Worm (Caenorhabditis elegans): ENCODE measurements around the gene F47B8.14.
A peak's percentile ranks its signal among the peaks of the same experiment; 100 is the strongest.

The F47B8.14 gene

ce11 chrV:14354258-14354877, 34.0 kb downstream of the F47B8.14 start, which contains the start of gene Y49A3A.3 (continued):
- TF ChIP-seq nhr-90 (tag; optimal IDR thresholded peaks at IDR 0.05; ENCODE audit: poor library complexity) (peak; percentile 67), nhr-85 (tag) (no peak), nhr-19 (GFP tag; conservative IDR thresholded peaks at IDR 0.05) (no peak), pax-3 (tag; optimal IDR thresholded peaks at IDR 0.05) (no peak), ceh-63 (GFP tag; optimal IDR thresholded peaks at IDR 0.05) (no peak), ztf-4 (tag; optimal IDR thresholded peaks at IDR 0.05) (peak; percentile 29), unc-30 (tag; optimal IDR thresholded peaks at IDR 0.05) (no peak), nhr-71 (tag; optimal IDR thresholded peaks at IDR 0.05) (peak; percentile 60), C04F5.9 (tag; optimal IDR thresholded peaks at IDR 0.05) (no peak), unc-130 (tag; optimal IDR thresholded peaks at IDR 0.05) (no peak), rnt-1 (tag; optimal IDR thresholded peaks at IDR 0.05) (peak; percentile 11), hlh-17 (GFP tag; optimal IDR thresholded peaks at IDR 0.05; ENCODE audit: borderline replicate concordance) (no peak), ceh-82 (tag; optimal IDR thresholded peaks at IDR 0.05) (no peak), mef-2 (tag; optimal IDR thresholded peaks at IDR 0.05) (no peak), zag-1 (tag; optimal IDR thresholded peaks at IDR 0.05) (no peak), unc-86 (tag; optimal IDR thresholded peaks at IDR 0.05) (no peak), jun-1 (tag; optimal IDR thresholded peaks at IDR 0.05) (no peak), mdl-1 (tag; optimal IDR thresholded peaks at IDR 0.05) (no peak), elt-3 (tag; optimal IDR thresholded peaks at IDR 0.05) (no peak), aha-1 (tag; optimal IDR thresholded peaks at IDR 0.05) (no peak), tbx-2 (tag; optimal IDR thresholded peaks at IDR 0.05) (no peak), aly-2 (tag; optimal IDR thresholded peaks at IDR 0.05) (peak; percentile 98), C34B4.2 (tag; optimal IDR thresholded peaks at IDR 0.05) (no peak), lin-14 (GFP tag; optimal IDR thresholded peaks at IDR 0.05) (no peak), nhr-77 (tag; optimal IDR thresholded peaks at IDR 0.05) (no peak), sox-4 (tag; optimal IDR thresholded peaks at IDR 0.05) (no peak), lir-3 (tag; optimal IDR thresholded peaks at IDR 0.05; ENCODE audit: poor library complexity) (no peak), dsc-1 (tag; optimal IDR thresholded peaks at IDR 0.05) (no peak), nhr-20 (tag; optimal IDR thresholded peaks at IDR 0.05) (peak; percentile 15), grh-1 (GFP tag; IDR thresholded peaks at IDR 0.05) (no peak), swsn-7 (tag; optimal IDR thresholded peaks at IDR 0.05) (no peak), snu-23 (GFP tag; optimal IDR thresholded peaks at IDR 0.05) (peak; percentile 10), unc-98 (GFP tag; IDR thresholded peaks at IDR 0.05) (no peak), lin-39 (tag; optimal IDR thresholded peaks at IDR 0.05) (no peak), lin-13 (GFP tag; optimal IDR thresholded peaks at IDR 0.05) (no peak), nhr-28 (tag; optimal IDR thresholded peaks at IDR 0.05) (no peak), hlh-4 (tag; optimal IDR thresholded peaks at IDR 0.05) (no peak), nhr-237 (tag; optimal IDR thresholded peaks at IDR 0.05) (no peak), sup-37 (GFP tag; optimal IDR thresholded peaks at IDR 0.05) (no peak), efl-1 (optimal IDR thresholded peaks at IDR 0.05) (peak; percentile 9 to 32), efl-1 (GFP tag; optimal IDR thresholded peaks at IDR 0.05 in 1 of 2) (peak in 1 of 2 experiments; percentile 95), fkh-10 (GFP tag; optimal IDR thresholded peaks at IDR 0.05) (no peak), ztf-11 (tag; optimal IDR thresholded peaks at IDR 0.05) (no peak), egl-27 (tag; optimal IDR thresholded peaks at IDR 0.05) (no peak), elt-2 (tag; optimal IDR thresholded peaks at IDR 0.05) (peak; percentile 15), pqm-1 (tag; optimal IDR thresholded peaks at IDR 0.05) (no peak), fkh-4 (tag; optimal IDR thresholded peaks at IDR 0.05; ENCODE audit: borderline replicate concordance) (no peak), mep-1 (tag; optimal IDR thresholded peaks at IDR 0.05) (no peak), unc-62 (GFP tag; optimal IDR thresholded peaks at IDR 0.05) (no peak), pag-3 (tag; optimal IDR thresholded peaks at IDR 0.05; ENCODE audit: borderline replicate concordance, insufficient read depth) (no peak), nhr-84 (tag; optimal IDR thresholded peaks at IDR 0.05) (no peak), dpl-1 (GFP tag; optimal IDR thresholded peaks at IDR 0.05) (no peak), nhr-11 (tag; optimal IDR thresholded peaks at IDR 0.05) (no peak)

All from whole organism, L1 larva.